Worm (Caenorhabditis elegans): ENCODE results near the gene tra-1.

The tra-1 gene

DNA sequence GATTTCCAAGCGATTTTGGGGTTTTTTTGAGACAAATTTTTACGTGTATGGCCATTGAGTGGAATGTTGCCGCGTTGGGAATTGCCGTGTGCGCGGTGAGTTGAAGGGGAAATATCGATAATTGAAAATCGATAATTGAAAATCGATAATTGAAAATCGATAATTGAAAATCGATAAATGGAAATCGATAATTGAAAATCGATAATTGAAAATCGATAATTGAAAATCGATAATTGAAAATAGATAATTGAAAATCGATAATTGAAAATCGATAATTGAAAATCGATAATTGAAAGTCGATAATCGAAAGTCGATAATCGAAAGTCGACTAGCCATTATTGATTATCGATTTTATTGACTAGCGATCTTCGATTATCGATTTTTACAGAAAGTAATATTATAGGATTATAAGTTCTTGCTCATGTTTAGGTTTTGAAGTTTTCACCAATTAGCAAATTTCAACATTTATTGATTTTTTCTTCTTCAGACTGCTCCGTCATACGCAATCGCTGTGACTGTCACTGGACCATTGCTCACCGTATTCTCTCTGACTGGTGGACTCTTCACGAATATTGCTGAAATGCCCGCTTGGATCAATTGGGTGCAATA lies 26.7 kb upstream of the tra-1 start:
- no peak for TF ChIP-seq F49E8.2 (tag; optimal IDR thresholded peaks at IDR 0.05; ENCODE audit: insufficient read depth)
- TF ChIP-seq athp-1 (tag; optimal IDR thresholded peaks at IDR 0.05): no peak
- no peak for TF ChIP-seq hlh-12 (tag; optimal IDR thresholded peaks at IDR 0.05)
- TF ChIP-seq F55B11.4 (tag; optimal IDR thresholded peaks at IDR 0.05; ENCODE audit: borderline replicate concordance, insufficient read depth): no peak
- TF ChIP-seq madf-10 (tag; optimal IDR thresholded peaks at IDR 0.05): no peak
- no peak for TF ChIP-seq hsf-1 (GFP tag; IDR thresholded peaks at IDR 0.05)
- TF ChIP-seq ztf-3 (GFP tag; optimal IDR thresholded peaks at IDR 0.05): no peak
- TF ChIP-seq rpc-1 (optimal IDR thresholded peaks at IDR 0.05): no peak
- no peak for TF ChIP-seq rpc-1 (tag; optimal IDR thresholded peaks at IDR 0.05)

ce11 chrIII:11218150-11218841 lies 23.3 kb upstream of the tra-1 start, which contains the start of the genes tbx-34 and wht-8:
Gene tbx-34 (minus strand): TSS chrIII:11218250.
Gene wht-8 (plus strand): TSS chrIII:11218791.
- no peak for TF ChIP-seq tbx-9 (tag; optimal IDR thresholded peaks at IDR 0.05; ENCODE audit: borderline replicate concordance)
- TF ChIP-seq rcor-1 (GFP tag; IDR thresholded peaks at IDR 0.05): no peak
- TF ChIP-seq sptf-2 (GFP tag; optimal IDR thresholded peaks at IDR 0.05): no peak
- TF ChIP-seq ztf-6 (GFP tag; IDR thresholded peaks at IDR 0.05): no peak
- TF ChIP-seq lsl-1 (GFP tag; optimal IDR thresholded peaks at IDR 0.05): no peak
- TF ChIP-seq B0261.1 (tag; optimal IDR thresholded peaks at IDR 0.05): no peak
- no peak for TF ChIP-seq tbp1 (GFP tag; optimal IDR thresholded peaks at IDR 0.05)
- TF ChIP-seq B0019.2 (GFP tag; conservative IDR thresholded peaks at IDR 0.05): no peak
- TF ChIP-seq nhr-179 (tag; optimal IDR thresholded peaks at IDR 0.05): no peak
- no peak for TF ChIP-seq ceh-100 (GFP tag; IDR thresholded peaks at IDR 0.05)
- TF ChIP-seq snpc-3.4 (tag; optimal IDR thresholded peaks at IDR 0.05): no peak
- TF ChIP-seq madf-6 (GFP tag; IDR thresholded peaks at IDR 0.05): no peak
- no peak for TF ChIP-seq cebp-2 (GFP tag; IDR thresholded peaks at IDR 0.05)
- TF ChIP-seq zfh-2 (GFP tag; conservative IDR thresholded peaks at IDR 0.05): no peak
- no peak for TF ChIP-seq repo-1 (tag; optimal IDR thresholded peaks at IDR 0.05)
- no peak for TF ChIP-seq Y67H2A.10 (GFP tag; conservative IDR thresholded peaks at IDR 0.05)
- TF ChIP-seq athp-1 (tag; optimal IDR thresholded peaks at IDR 0.05): no peak

- TF ChIP-seq xnd-1 (tag; optimal IDR thresholded peaks at IDR 0.05) (no peak), hmg-1.2 (GFP tag; IDR thresholded peaks at IDR 0.05) (peak; percentile 60)
Observed at ce11 chrIII:11208371-11208770, 13.4 kb upstream of the tra-1 start.

DNA sequence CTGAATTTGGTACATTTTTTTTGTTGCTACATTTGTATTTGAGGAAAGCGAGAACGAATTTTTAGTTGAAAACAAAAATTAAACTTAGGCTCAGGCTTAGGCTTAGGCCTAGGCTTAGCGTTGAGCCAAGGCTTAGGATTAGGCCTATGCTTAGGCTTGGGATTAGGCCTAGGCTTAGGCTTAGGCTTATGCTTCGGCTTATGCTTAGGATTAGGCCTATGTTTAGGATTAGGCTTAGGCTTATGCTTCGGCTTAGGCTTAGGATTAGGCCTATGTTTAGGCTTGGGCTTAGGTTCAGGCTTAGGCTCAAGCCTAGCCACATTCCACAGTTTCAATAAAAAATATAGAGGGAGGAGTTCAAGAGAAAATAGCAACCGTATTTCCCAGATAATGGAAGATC lies 12.8 kb upstream of the tra-1 start:
- TF ChIP-seq C06A6.2 (GFP tag; conservative IDR thresholded peaks at IDR 0.05) (no peak), tbx-9 (tag; optimal IDR thresholded peaks at IDR 0.05; ENCODE audit: borderline replicate concordance) (no peak), attf-5 (GFP tag; optimal IDR thresholded peaks at IDR 0.05) (no peak), ceh-91 (GFP tag; IDR thresholded peaks at IDR 0.05) (no peak), F10E7.11 (tag; optimal IDR thresholded peaks at IDR 0.05) (no peak), aptf-3 (GFP tag; IDR thresholded peaks at IDR 0.05) (no peak), F39B2.1 (GFP tag; IDR thresholded peaks at IDR 0.05) (no peak), zim-3 (tag; optimal IDR thresholded peaks at IDR 0.05) (no peak), ztf-28 (GFP tag; IDR thresholded peaks at IDR 0.05) (no peak)

Data from whole organism, young adult.